Worm (Caenorhabditis elegans) whole organism, early embryonic: ENCODE data around the gene mig-32.

Experiments used
- B0310.2 ChIP-seq: sonication (generic microtip); optimal IDR thresholded peaks from 2 replicates; lab custom pipeline; 2016; ENCODE audit warnings: mild to moderate bottlenecking, missing genetic modification characterization, missing compliant biosample characterization
- F13C5.2 ChIP-seq: sonication (generic microtip); optimal IDR thresholded peaks from 2 replicates; lab custom pipeline; 2017; ENCODE audit warnings: mild to moderate bottlenecking, missing genetic modification characterization, inconsistent platforms, missing compliant biosample characterization
- aly-1 ChIP-seq: sonication (generic microtip); optimal IDR thresholded peaks from 2 replicates; lab custom pipeline; 2016; ENCODE audit warnings: missing genetic modification characterization, missing compliant biosample characterization
- ama-1 ChIP-seq: fragments of 150-350 bp; optimal IDR thresholded peaks from 2 replicates; lab custom pipeline; 2014
- ceh-13 ChIP-seq: fragments of 200-800 bp; sonication (Bioruptor generic); optimal IDR thresholded peaks from 2 replicates; lab custom pipeline; 2018; ENCODE audit warnings: mild to moderate bottlenecking, missing genetic modification characterization, missing compliant biosample characterization
- ceh-36 ChIP-seq: sonication (generic microtip); optimal IDR thresholded peaks from 2 replicates; lab custom pipeline; 2016; ENCODE audit warnings: missing genetic modification characterization, inconsistent platforms, missing compliant biosample characterization
- ets-7 ChIP-seq: sonication (generic microtip); optimal IDR thresholded peaks from 2 replicates; lab custom pipeline; 2016; ENCODE audit warnings: missing genotype, missing genetic modification characterization, missing compliant biosample characterization
- flt-1 ChIP-seq: fragments of 200-800 bp; sonication (Bioruptor generic); IDR thresholded peaks from 2 replicates; pipeline ENCODE4 v1.3.6; 2022; ENCODE audit warnings: missing genetic modification characterization, missing compliant biosample characterization
- hmbx-1 ChIP-seq: sonication (generic microtip); optimal IDR thresholded peaks from 2 replicates; lab custom pipeline; 2016; ENCODE audit warnings: mild to moderate bottlenecking, missing genetic modification characterization, missing compliant biosample characterization
- hmg-4 ChIP-seq: fragments of 200-800 bp; sonication (Bioruptor generic); optimal IDR thresholded peaks from 2 replicates; lab custom pipeline; 2018; ENCODE audit warnings: mild to moderate bottlenecking, missing genetic modification characterization, missing compliant biosample characterization
- hnd-1 ChIP-seq: sonication (generic microtip); optimal IDR thresholded peaks from 2 replicates; lab custom pipeline; 2016; ENCODE audit warnings: missing genetic modification characterization, missing compliant biosample characterization
- pes-1 ChIP-seq: fragments of 200-800 bp; sonication (Bioruptor generic); IDR thresholded peaks from 2 replicates; pipeline ENCODE4 v1.3.6; 2022; ENCODE audit warnings: missing genetic modification reagents, missing genetic modification characterization, missing compliant biosample characterization
- scrt-1 ChIP-seq: fragments of 200-800 bp; sonication (Bioruptor generic); IDR thresholded peaks from 2 replicates; pipeline ENCODE4 v1.3.6; 2022; ENCODE audit warnings: missing genetic modification characterization, missing compliant biosample characterization
- sea-1 ChIP-seq: fragments of 200-800 bp; sonication (Bioruptor generic); conservative IDR thresholded peaks from 2 replicates; pipeline ENCODE4 v1.3.6; 2022; ENCODE audit warnings: missing genetic modification characterization, missing compliant biosample characterization
- tbx-11 ChIP-seq: fragments of 200-800 bp; sonication (Bioruptor generic); IDR thresholded peaks from 2 replicates; pipeline ENCODE4 v1.3.6; 2022; ENCODE audit warnings: missing genetic modification characterization, missing compliant biosample characterization
- tbx-37 ChIP-seq: fragments of 200-800 bp; sonication (Bioruptor generic); conservative IDR thresholded peaks from 2 replicates; pipeline ENCODE4 v1.3.6; 2022; ENCODE audit warnings: missing genetic modification reagents, missing genetic modification characterization, missing compliant biosample characterization
- tra-4 ChIP-seq: sonication (generic microtip); optimal IDR thresholded peaks from 2 replicates; lab custom pipeline; 2017; ENCODE audit warnings: missing genetic modification characterization, missing compliant biosample characterization

Gene mig-32

DNA sequence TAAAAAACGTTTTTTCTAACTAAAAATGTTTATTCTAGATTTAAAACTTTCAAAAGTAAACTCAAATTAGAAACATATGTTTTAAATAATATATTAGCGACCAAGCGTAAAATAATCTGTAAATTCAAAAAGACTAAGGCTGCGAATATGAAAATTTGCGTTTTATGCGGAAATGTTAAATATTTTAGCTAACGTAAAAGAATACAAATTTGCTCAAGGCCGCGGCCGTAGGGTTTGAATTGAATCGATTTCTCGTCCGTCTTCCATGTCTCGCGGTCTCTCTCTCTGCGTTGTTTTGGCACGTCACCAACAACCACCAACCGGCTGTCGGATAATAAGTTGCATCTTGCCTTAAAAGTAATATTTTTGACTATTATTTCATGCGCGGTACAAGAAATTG lies 1.8 kb upstream of the mig-32 start, which contains the start of gene F11A10.5:
F11A10.5 (plus strand) TSS at position 301 of the 400 bp plus-strand sequence.
- TF ChIP-seq tra-4 (tag; lab: Kevin White, UChicago) (no peak), scrt-1 (GFP tag; lab: Robert Waterston, UW) (no peak)

DNA sequence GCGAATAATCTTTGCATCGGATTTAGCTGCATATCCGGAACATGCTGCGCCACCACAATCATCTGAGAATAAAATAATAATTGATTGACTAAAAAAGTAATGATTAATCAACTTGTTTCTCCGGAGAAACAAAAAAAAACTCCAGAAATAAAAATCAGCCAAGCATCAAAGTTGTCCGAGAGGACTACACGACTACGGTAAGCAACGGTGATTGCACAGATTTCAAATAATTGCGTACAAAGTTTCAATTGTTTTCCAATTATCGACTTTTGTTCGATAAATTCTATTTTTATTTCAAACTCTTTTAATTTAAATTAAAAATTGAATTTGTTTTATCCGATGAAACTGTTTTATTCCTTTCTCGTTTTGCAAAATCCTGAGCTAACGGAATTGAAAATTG lies 1.4 kb upstream of the mig-32 start, which contains the start of gene cpsf-4:
cpsf-4 (minus strand) TSS at position 62 of the 400 bp plus-strand sequence.
- TF ChIP-seq hnd-1: no peak
- TF ChIP-seq ceh-13: no peak
- no peak for TF ChIP-seq tra-4 (tag; lab: Kevin White, UChicago)
- TF ChIP-seq scrt-1 (GFP tag; lab: Robert Waterston, UW): no peak
- TF ChIP-seq sea-1: no peak
- TF ChIP-seq tbx-11 (GFP tag; lab: Robert Waterston, UW): no peak
- TF ChIP-seq tbx-37 (GFP tag; lab: Robert Waterston, UW): no peak

ce11 chrIV:12089551-12089950 lies 2.5 kb downstream of the mig-32 start, which contains the start of gene F11A10.6:
F11A10.6 (minus strand) TSS chrIV:12089651.
- no peak for TF ChIP-seq ceh-36 (tag; lab: Kevin White, UChicago)
- no peak for TF ChIP-seq pes-1 (GFP tag; lab: Robert Waterston, UW)
- no peak for TF ChIP-seq tbx-11 (GFP tag; lab: Robert Waterston, UW)
- no peak for TF ChIP-seq tbx-37 (GFP tag; lab: Robert Waterston, UW)
- TF ChIP-seq F13C5.2 (tag; lab: Kevin White, UChicago): no peak
- no peak for TF ChIP-seq sea-1
- TF ChIP-seq B0310.2 (tag; lab: Kevin White, UChicago): no peak
- TF ChIP-seq tra-4 (tag; lab: Kevin White, UChicago): no peak
- no peak for TF ChIP-seq ets-7 (tag; lab: Kevin White, UChicago)
- no peak for TF ChIP-seq ama-1 (lab: Kevin White, UChicago)
- no peak for TF ChIP-seq scrt-1 (GFP tag; lab: Robert Waterston, UW)
- TF ChIP-seq hnd-1: no peak
- no peak for TF ChIP-seq hmbx-1
- TF ChIP-seq aly-1: no peak
- no peak for TF ChIP-seq hmg-4 (GFP tag; lab: Kevin White, UChicago)
- TF ChIP-seq flt-1: no peak
- no peak for TF ChIP-seq ceh-13

DNA sequence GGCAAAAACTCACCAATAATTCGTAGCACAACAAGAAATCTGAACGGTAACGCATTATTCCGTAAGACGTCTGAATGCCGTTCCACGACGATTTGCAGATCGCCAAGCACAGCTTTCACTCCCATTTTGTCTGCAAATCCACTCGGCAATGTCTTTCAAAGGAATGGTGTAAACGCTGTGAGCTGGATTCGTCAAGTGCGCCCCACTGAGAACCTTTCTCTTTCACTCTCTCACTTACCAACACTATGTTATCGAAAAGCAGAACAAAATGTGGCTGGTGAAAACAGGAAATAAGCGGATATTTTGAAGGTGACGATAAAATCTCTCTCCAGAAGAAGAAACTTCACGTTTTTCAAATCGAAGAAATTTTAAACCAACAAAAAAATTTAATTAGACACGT lies 3.1 kb downstream of the mig-32 start:
- TF ChIP-seq sea-1 (no peak), ets-7 (tag; lab: Kevin White, UChicago) (no peak), ama-1 (lab: Kevin White, UChicago) (peak; percentile 39), hmbx-1 (no peak), hnd-1 (no peak)

DNA sequence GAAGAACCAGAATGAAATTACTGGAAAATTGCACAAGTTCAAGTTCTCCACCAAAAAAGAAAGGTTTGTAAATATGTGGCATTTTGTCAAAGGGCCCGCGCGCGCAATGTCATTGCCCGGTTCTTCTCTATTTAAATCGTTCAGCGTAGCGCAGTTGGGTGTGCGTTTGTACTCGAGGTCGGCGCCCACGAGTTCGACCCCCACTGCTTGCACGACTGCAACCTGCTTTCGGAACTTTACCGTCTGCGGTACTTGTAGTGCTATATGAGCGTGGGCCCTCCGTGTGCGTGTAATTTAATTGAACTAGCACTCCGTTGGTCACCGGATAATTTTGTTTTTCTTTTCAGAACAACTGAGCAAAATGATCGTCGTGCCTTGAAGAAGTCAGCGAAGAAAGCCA lies 5.5 kb downstream of the mig-32 start:
- TF ChIP-seq tbx-11 (GFP tag; lab: Robert Waterston, UW): peak; percentile 66
- peak; percentile 61 for TF ChIP-seq B0310.2 (tag; lab: Kevin White, UChicago)
- TF ChIP-seq ceh-36 (tag; lab: Kevin White, UChicago): peak; percentile 68
- TF ChIP-seq hmbx-1: peak; percentile 29
- TF ChIP-seq tbx-37 (GFP tag; lab: Robert Waterston, UW): 0 out of 2 replicates have a peak, but pooled peaks have one; percentile 25
- no peak for TF ChIP-seq ama-1 (lab: Kevin White, UChicago)
- TF ChIP-seq sea-1: peak; percentile 76
- TF ChIP-seq ceh-13: peak; percentile 55
- peak; percentile 67 for TF ChIP-seq tra-4 (tag; lab: Kevin White, UChicago)
- TF ChIP-seq hmg-4 (GFP tag; lab: Kevin White, UChicago): peak; percentile 74
- peak; percentile 68 for TF ChIP-seq F13C5.2 (tag; lab: Kevin White, UChicago)
- peak; percentile 84 for TF ChIP-seq scrt-1 (GFP tag; lab: Robert Waterston, UW)
- TF ChIP-seq hnd-1: peak; percentile 12
- TF ChIP-seq aly-1: peak; percentile 85
- peak; percentile 6 for TF ChIP-seq ets-7 (tag; lab: Kevin White, UChicago)
- peak; percentile 66; the same call in 1 of the 2 replicates for TF ChIP-seq flt-1
- peak; percentile 86 for TF ChIP-seq pes-1 (GFP tag; lab: Robert Waterston, UW)

DNA sequence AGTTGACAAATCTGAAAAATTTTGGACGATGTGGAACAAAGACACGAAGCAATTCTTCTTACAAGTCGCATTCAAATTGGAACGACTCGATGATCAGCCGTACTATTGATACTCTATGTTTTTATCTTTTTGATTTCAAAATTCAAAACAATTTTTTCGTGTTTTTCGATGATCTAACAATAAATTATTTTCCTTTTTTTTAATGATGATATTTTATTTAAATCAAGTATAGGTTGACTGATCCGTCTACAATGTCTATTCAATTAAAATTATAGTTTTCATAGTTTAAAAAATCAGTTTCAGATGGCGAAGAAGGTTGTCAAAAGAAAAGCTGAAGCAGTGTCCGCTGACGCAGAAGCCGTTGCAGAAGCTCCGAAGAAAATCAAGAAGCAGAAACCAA lies 6.9 kb downstream of the mig-32 start, which contains the start of gene rbm-34:
rbm-34 (plus strand) TSS at position 301 of the 400 bp plus-strand sequence.
- TF ChIP-seq ceh-36 (tag; lab: Kevin White, UChicago) (no peak), hnd-1 (no peak), tra-4 (tag; lab: Kevin White, UChicago) (no peak), aly-1 (no peak), tbx-37 (GFP tag; lab: Robert Waterston, UW) (no peak), F13C5.2 (tag; lab: Kevin White, UChicago) (no peak), ets-7 (tag; lab: Kevin White, UChicago) (no peak), hmg-4 (GFP tag; lab: Kevin White, UChicago) (no peak), ama-1 (lab: Kevin White, UChicago) (no peak), hmbx-1 (no peak), scrt-1 (GFP tag; lab: Robert Waterston, UW) (no peak)

- TF ChIP-seq ets-7 (tag; lab: Kevin White, UChicago) (no peak), pes-1 (GFP tag; lab: Robert Waterston, UW) (no peak), scrt-1 (GFP tag; lab: Robert Waterston, UW) (no peak), ama-1 (lab: Kevin White, UChicago) (peak; percentile 5)
These were observed 7.4 kb downstream of the mig-32 start for ce11 chrIV:12084587-12084986.

DNA sequence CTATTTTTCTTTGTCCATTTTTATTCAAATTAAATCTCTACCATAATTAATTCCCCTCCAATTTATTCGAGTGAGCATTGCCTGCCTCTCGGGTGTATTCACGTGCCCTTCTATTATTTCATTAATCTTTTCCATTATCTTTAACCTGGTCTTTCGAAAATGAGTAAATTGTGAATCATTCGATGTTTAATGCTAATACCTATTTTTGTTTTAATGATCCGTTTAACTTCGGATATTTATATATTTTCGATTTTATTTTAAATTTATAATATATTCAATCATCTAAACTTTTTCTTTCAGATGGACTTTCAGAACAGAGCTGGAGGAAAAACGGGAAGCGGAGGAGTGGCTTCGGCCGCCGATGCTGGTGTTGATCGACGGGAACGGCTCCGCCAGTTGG lies 7.8 kb downstream of the mig-32 start, which contains the start of gene repo-1:
repo-1 (plus strand) TSS at position 301 of the 400 bp plus-strand sequence.
- TF ChIP-seq scrt-1 (GFP tag; lab: Robert Waterston, UW) (0 out of 2 replicates have a peak, but pooled peaks have one; percentile 23), pes-1 (GFP tag; lab: Robert Waterston, UW) (no peak)
